Worm (Caenorhabditis elegans) whole organism, young adult: ENCODE data around the gene rpb-11.

Experiments used
- B0019.2 ChIP-seq: fragments of 200-800 bp; sonication (Bioruptor generic); conservative IDR thresholded peaks from 2 replicates; pipeline ENCODE4 v1.3.6; 2022; ENCODE audit warnings: missing genetic modification reagents, missing genetic modification characterization, missing compliant biosample characterization
- C06A6.2 ChIP-seq: fragments of 200-800 bp; sonication (Bioruptor generic); conservative IDR thresholded peaks from 2 replicates; pipeline ENCODE4 v1.3.6; 2022; ENCODE audit warnings: missing genetic modification characterization, missing compliant biosample characterization
- C17E4.6 ChIP-seq: fragments of 200-800 bp; sonication (Bioruptor generic); IDR thresholded peaks from 2 replicates; pipeline ENCODE4 v1.3.6; 2022; ENCODE audit warnings: missing genetic modification reagents, missing genetic modification characterization, missing compliant biosample characterization
- F23B12.7 ChIP-seq: sonication (generic microtip); optimal IDR thresholded peaks from 2 replicates; lab custom pipeline; 2017; ENCODE audit warnings: missing genetic modification characterization, mild to moderate bottlenecking, missing compliant biosample characterization, antibody characterized with exemption, moderate library complexity; ENCODE audit not compliant: insufficient read depth
- F52B5.7 ChIP-seq: sonication (generic microtip); optimal IDR thresholded peaks from 2 replicates; lab custom pipeline; 2016; ENCODE audit warnings: mild to moderate bottlenecking, missing genetic modification characterization, missing compliant biosample characterization
- Y95B8A.8 ChIP-seq: fragments of 200-800 bp; sonication (Bioruptor generic); IDR thresholded peaks from 2 replicates; pipeline ENCODE4 v1.3.6; 2022; ENCODE audit warnings: missing genetic modification reagents, missing genetic modification characterization, missing compliant biosample characterization
- ZK185.1 ChIP-seq: sonication (generic microtip); optimal IDR thresholded peaks from 2 replicates; lab custom pipeline; 2016; ENCODE audit warnings: mild to moderate bottlenecking, missing genetic modification characterization, missing compliant biosample characterization; ENCODE audit not compliant: poor library complexity, severe bottlenecking
- akir-1 ChIP-seq: fragments of 200-800 bp; sonication (Bioruptor generic); optimal IDR thresholded peaks from 2 replicates; lab custom pipeline; 2018; ENCODE audit warnings: mild to moderate bottlenecking, missing genetic modification characterization, moderate library complexity, missing compliant biosample characterization
- atf-7 ChIP-seq: sonication (generic microtip); optimal IDR thresholded peaks from 2 replicates; lab custom pipeline; 2017; ENCODE audit warnings: mild to moderate bottlenecking, missing genetic modification characterization, missing compliant biosample characterization
- cebp-1 ChIP-seq, 2 experiments: fragments of 200-800 bp in 1 of 2; sonication (Bioruptor generic) in 1 of 2; sonication (generic microtip) in 1 of 2; IDR thresholded peaks in 1 of 2; optimal IDR thresholded peaks in 1 of 2; 2 replicates each; pipeline versions ENCODE4 v1.3.6 to Lab custom; 2017 to 2022; ENCODE audit warnings: missing compliant biosample characterization in 2 of 2, missing genetic modification characterization in 2 of 2, mild to moderate bottlenecking in 1 of 2, missing genetic modification reagents in 1 of 2, moderate library complexity in 1 of 2
- ceh-100 ChIP-seq: fragments of 200-800 bp; sonication (Bioruptor generic); IDR thresholded peaks from 2 replicates; pipeline ENCODE4 v1.3.6; 2022; ENCODE audit warnings: missing genetic modification reagents, missing genetic modification characterization, missing compliant biosample characterization
- dpl-1 ChIP-seq: fragments of 150-350 bp; optimal IDR thresholded peaks from 2 replicates; lab custom pipeline; 2014; ENCODE audit warnings: missing biosample characterization, missing genetic modification reagents, missing genetic modification characterization
- egl-18 ChIP-seq: fragments of 200-800 bp; sonication (Bioruptor generic); IDR thresholded peaks from 2 replicates; pipeline ENCODE4 v1.3.6; 2022; ENCODE audit warnings: missing genetic modification reagents, missing genetic modification characterization, missing compliant biosample characterization
- egl-44 ChIP-seq: fragments of 200-800 bp; sonication (Bioruptor generic); IDR thresholded peaks from 2 replicates; pipeline ENCODE4 v1.3.6; 2022; ENCODE audit warnings: missing genetic modification reagents, missing genetic modification characterization, missing compliant biosample characterization
- hlh-26 ChIP-seq: fragments of 200-800 bp; sonication (Bioruptor generic); conservative IDR thresholded peaks from 2 replicates; pipeline ENCODE4 v1.3.6; 2022; ENCODE audit warnings: missing genetic modification reagents, missing genetic modification characterization, missing compliant biosample characterization
- hmg-1.2 ChIP-seq: fragments of 200-800 bp; sonication (Bioruptor generic); IDR thresholded peaks from 2 replicates; pipeline ENCODE4 v1.3.6; 2022; ENCODE audit warnings: missing genetic modification reagents, missing genetic modification characterization, missing compliant biosample characterization
- hsf-1 ChIP-seq: fragments of 200-800 bp; sonication (Bioruptor generic); IDR thresholded peaks from 2 replicates; pipeline ENCODE4 v1.3.6; 2022; ENCODE audit warnings: missing genetic modification reagents, missing genetic modification characterization, missing compliant biosample characterization
- lag-1 ChIP-seq: fragments of 200-800 bp; sonication (Bioruptor generic); IDR thresholded peaks from 2 replicates; pipeline ENCODE4 v1.3.6; 2022; ENCODE audit warnings: missing genetic modification reagents, missing genetic modification characterization, missing compliant biosample characterization
- let-607 ChIP-seq, 2 experiments: fragments of 200-800 bp in 1 of 2; sonication (Bioruptor generic) in 1 of 2; sonication (generic microtip) in 1 of 2; optimal IDR thresholded peaks; 2 replicates each; lab custom pipeline; 2016 to 2018; ENCODE audit warnings: mild to moderate bottlenecking in 2 of 2, missing compliant biosample characterization in 2 of 2, missing genetic modification characterization in 2 of 2, moderate library complexity in 2 of 2, missing genotype in 1 of 2
- lin-26 ChIP-seq: fragments of 200-800 bp; sonication (Bioruptor generic); IDR thresholded peaks from 2 replicates; pipeline ENCODE4 v1.3.6; 2022; ENCODE audit warnings: missing genetic modification reagents, missing genetic modification characterization, missing compliant biosample characterization
- lin-35 ChIP-seq, 3 experiments: fragments of 150-350 bp in 2 of 3; sonication (generic microtip) in 1 of 3; optimal IDR thresholded peaks; 2 replicates each; lab custom pipeline; 2014 to 2018; ENCODE audit warnings: missing biosample characterization in 3 of 3, missing genetic modification characterization in 3 of 3, missing genetic modification reagents in 3 of 3
- lsl-1 ChIP-seq: fragments of 200-800 bp; sonication (Bioruptor generic); optimal IDR thresholded peaks from 2 replicates; lab custom pipeline; 2018; ENCODE audit warnings: mild to moderate bottlenecking, missing genetic modification characterization, moderate library complexity, missing compliant biosample characterization
- lsy-27 ChIP-seq: sonication (generic microtip); optimal IDR thresholded peaks from 2 replicates; lab custom pipeline; 2017; ENCODE audit warnings: missing genetic modification characterization, mild to moderate bottlenecking, missing compliant biosample characterization, antibody characterized with exemption, missing genotype, borderline replicate concordance; ENCODE audit not compliant: insufficient read depth
- madf-10 ChIP-seq: sonication (generic microtip); optimal IDR thresholded peaks from 2 replicates; lab custom pipeline; 2016; ENCODE audit warnings: mild to moderate bottlenecking, missing genetic modification characterization, missing compliant biosample characterization
- madf-3 ChIP-seq: fragments of 200-800 bp; sonication (Bioruptor generic); IDR thresholded peaks from 2 replicates; pipeline ENCODE4 v1.3.6; 2022; ENCODE audit warnings: missing genetic modification reagents, missing genetic modification characterization, missing compliant biosample characterization
- madf-8 ChIP-seq: fragments of 200-800 bp; sonication (Bioruptor generic); conservative IDR thresholded peaks from 2 replicates; pipeline ENCODE4 v1.3.6; 2022; ENCODE audit warnings: missing genetic modification reagents, missing genetic modification characterization, missing compliant biosample characterization
- mes-4 ChIP-seq: sonication (generic microtip); optimal IDR thresholded peaks from 2 replicates; lab custom pipeline; 2016; ENCODE audit warnings: missing genotype, missing genetic modification characterization, missing compliant biosample characterization
- mxl-1 ChIP-seq: sonication (generic microtip); optimal IDR thresholded peaks from 2 replicates; lab custom pipeline; 2016; ENCODE audit warnings: missing genetic modification characterization, missing compliant biosample characterization
- nfya-1 ChIP-seq: sonication (generic microtip); optimal IDR thresholded peaks from 2 replicates; lab custom pipeline; 2017; ENCODE audit warnings: antibody characterized with exemption, missing compliant biosample characterization, missing genetic modification characterization, borderline replicate concordance; ENCODE audit not compliant: insufficient read depth
- nfya-2 ChIP-seq: fragments of 200-800 bp; sonication (Bioruptor generic); IDR thresholded peaks from 2 replicates; pipeline ENCODE4 v1.3.6; 2022; ENCODE audit warnings: missing genetic modification reagents, missing genetic modification characterization, missing compliant biosample characterization
- nhr-120 ChIP-seq: fragments of 200-800 bp; sonication (Bioruptor generic); IDR thresholded peaks from 2 replicates; pipeline ENCODE4 v1.3.6; 2022; ENCODE audit warnings: missing genetic modification characterization, missing compliant biosample characterization
- nhr-80 ChIP-seq: sonication (generic microtip); optimal IDR thresholded peaks from 2 replicates; lab custom pipeline; 2016; ENCODE audit warnings: missing genetic modification characterization, missing compliant biosample characterization
- pbrm-1 ChIP-seq: fragments of 200-800 bp; sonication (Bioruptor generic); IDR thresholded peaks from 2 replicates; pipeline ENCODE4 v1.3.6; 2022; ENCODE audit warnings: missing genetic modification reagents, missing genetic modification characterization, missing compliant biosample characterization
- pha-4 ChIP-seq: fragments of 150-350 bp; sonication (generic microtip); optimal IDR thresholded peaks from 2 replicates; lab custom pipeline; 2014; ENCODE audit warnings: missing biosample characterization, missing genetic modification reagents, missing genetic modification characterization
- sdz-38 ChIP-seq: sonication (generic microtip); optimal IDR thresholded peaks from 2 replicates; lab custom pipeline; 2016; ENCODE audit warnings: missing genotype, missing genetic modification characterization, missing compliant biosample characterization
- sea-2 ChIP-seq: fragments of 200-800 bp; sonication (Bioruptor generic); IDR thresholded peaks from 2 replicates; pipeline ENCODE4 v1.3.6; 2022; ENCODE audit warnings: missing genetic modification characterization, missing compliant biosample characterization
- snpc-3.4 ChIP-seq: sonication (generic microtip); optimal IDR thresholded peaks from 2 replicates; lab custom pipeline; 2017; ENCODE audit warnings: missing genetic modification characterization, mild to moderate bottlenecking, missing compliant biosample characterization, antibody characterized with exemption, moderate library complexity, missing genotype, missing genetic modification reagents
- snpc-4 ChIP-seq, 5 experiments: fragments of 150-350 bp in 1 of 5; sonication (generic microtip) in 4 of 5; optimal IDR thresholded peaks; 2 replicates each; lab custom pipeline; 2014 to 2018; ENCODE audit warnings: missing genetic modification characterization in 5 of 5, missing biosample characterization in 3 of 5, antibody characterized with exemption in 2 of 5, mild to moderate bottlenecking in 2 of 5, missing compliant biosample characterization in 2 of 5, missing genotype in 2 of 5, moderate library complexity in 2 of 5, missing genetic modification reagents in 1 of 5

The rpb-11 gene

DNA sequence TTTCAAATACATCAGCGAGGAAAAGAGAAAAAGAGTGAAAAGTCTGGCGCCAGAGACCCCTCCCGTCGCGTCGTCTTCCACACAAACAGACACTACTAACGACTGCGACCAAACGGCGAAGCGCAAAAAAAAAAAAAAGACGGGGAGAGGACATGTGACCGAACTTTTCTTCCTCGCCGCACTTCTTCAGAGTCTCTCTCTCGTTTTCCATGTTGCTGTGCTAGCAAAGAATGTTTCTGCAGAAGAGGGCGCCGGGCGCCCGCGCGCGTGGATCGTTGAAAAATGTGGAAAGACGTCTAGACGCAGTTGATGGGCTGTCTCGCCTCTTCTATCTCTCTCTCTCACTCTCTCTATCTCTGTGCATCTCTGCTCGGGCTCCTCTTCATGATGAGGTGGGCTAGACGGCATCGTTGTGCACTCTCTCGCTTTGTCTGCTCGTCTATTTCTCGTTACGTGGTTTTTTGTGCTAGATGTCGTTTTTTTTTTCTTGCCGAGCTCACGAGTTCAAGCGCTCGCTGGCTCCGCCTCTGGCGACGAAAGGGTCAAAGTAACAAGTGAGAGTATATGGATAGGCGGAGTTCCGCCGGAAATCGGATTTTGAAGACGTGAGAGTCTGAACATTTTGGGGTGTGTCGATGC lies 19.6 kb upstream of the rpb-11 start (continued):
- no peak for TF ChIP-seq hlh-26 (GFP tag; lab: Robert Waterston, UW)
- TF ChIP-seq dpl-1 (GFP tag; lab: Kevin White, UChicago), result no peak
- TF ChIP-seq sea-2 (GFP tag; lab: Robert Waterston, UW), result no peak
- TF ChIP-seq lag-1 (GFP tag; lab: Robert Waterston, UW), result 0 out of 2 replicates have a peak, but pooled peaks have one; percentile 58
- peak; percentile 33 for TF ChIP-seq pha-4 (tag; lab: Kevin White, UChicago)
- TF ChIP-seq Y95B8A.8, result no peak
- 0 out of 2 replicates have a peak, but pooled peaks have one; percentile 38 for TF ChIP-seq C17E4.6 (GFP tag; lab: Robert Waterston, UW)
- TF ChIP-seq lin-35 (GFP tag; optimal IDR thresholded peaks at IDR 0.05; lab: Kevin White, UChicago), result peak in 1 of 3 experiments; percentile 63
- 0 out of 2 replicates have a peak, but pooled peaks have one; percentile 22 for TF ChIP-seq hsf-1 (GFP tag; lab: Robert Waterston, UW)
- TF ChIP-seq egl-44, result 0 out of 2 replicates have a peak, but pooled peaks have one; percentile 76
- peak; percentile 77 for TF ChIP-seq pbrm-1
- no peak for TF ChIP-seq B0019.2 (GFP tag; lab: Robert Waterston, UW)
- TF ChIP-seq nhr-120 (GFP tag; lab: Robert Waterston, UW), result no peak
- TF ChIP-seq madf-8 (GFP tag; lab: Robert Waterston, UW), result no peak
- 0 out of 2 replicates have a peak, but pooled peaks have one; percentile 74 for TF ChIP-seq egl-18
- TF ChIP-seq snpc-3.4 (tag; lab: Kevin White, UChicago), result no peak
- no peak for TF ChIP-seq madf-3
- no peak for TF ChIP-seq lsl-1 (GFP tag; lab: Kevin White, UChicago)
- TF ChIP-seq madf-10 (tag; lab: Kevin White, UChicago), result peak; percentile 94
- peak; percentile 20 for TF ChIP-seq F23B12.7
- peak; percentile 74 for TF ChIP-seq ceh-100 (GFP tag; lab: Robert Waterston, UW)
- no peak for TF ChIP-seq mes-4 (tag; lab: Kevin White, UChicago)
- peak; percentile 17 for TF ChIP-seq akir-1 (GFP tag; lab: Kevin White, UChicago)
- TF ChIP-seq atf-7 (tag; lab: Kevin White, UChicago), result peak; percentile 97
- no peak for TF ChIP-seq lsy-27
- no peak for TF ChIP-seq nfya-2 (GFP tag; lab: Robert Waterston, UW)
- peak; percentile 17 to 81 for TF ChIP-seq let-607 (tag; optimal IDR thresholded peaks at IDR 0.05; lab: Kevin White, UChicago)
- no peak for TF ChIP-seq nfya-1 (tag; lab: Kevin White, UChicago)
- no peak for TF ChIP-seq F52B5.7 (tag; lab: Kevin White, UChicago)
- peak; percentile 84 for TF ChIP-seq C06A6.2 (GFP tag; lab: Robert Waterston, UW)

DNA sequence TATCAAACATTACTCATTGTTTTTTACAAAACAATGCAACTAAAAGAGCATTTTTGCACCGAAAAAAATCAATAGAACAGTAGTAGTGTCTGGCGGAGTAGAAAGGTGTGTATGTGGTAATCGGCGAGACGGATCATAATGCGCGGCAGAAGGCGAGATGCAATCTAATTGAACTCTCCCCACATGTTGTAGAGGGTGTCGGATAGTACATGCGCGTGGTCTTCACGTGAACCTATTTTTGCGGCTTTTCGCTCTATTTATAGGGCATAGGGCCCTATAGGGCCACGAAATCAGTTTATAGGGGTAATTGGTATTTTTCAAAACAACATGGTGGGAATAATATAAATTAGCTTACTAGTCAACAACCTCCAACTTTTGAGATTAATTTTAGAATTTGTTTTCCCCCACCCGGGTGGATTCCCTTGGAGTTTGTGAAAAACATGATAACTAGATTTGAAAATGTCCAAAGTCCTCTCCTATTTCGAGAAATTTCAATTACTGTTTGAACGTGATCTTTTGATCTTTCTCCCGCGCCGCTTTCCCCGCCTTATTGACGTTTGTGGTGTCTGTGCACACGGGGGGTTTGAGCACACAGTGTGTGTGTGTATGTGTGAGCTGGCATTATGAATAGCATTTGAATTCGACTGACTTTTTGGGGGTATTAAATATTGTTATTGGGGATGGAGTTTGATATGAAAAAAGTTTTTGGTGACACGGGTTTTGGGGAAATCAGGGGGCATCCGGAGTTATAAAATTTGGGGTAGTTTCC lies 16.9 kb upstream of the rpb-11 start:
- TF ChIP-seq let-607 (tag; optimal IDR thresholded peaks at IDR 0.05; lab: Kevin White, UChicago), result peak; percentile 5 to 27
- peak; percentile 32; the same call in 1 of the 2 replicates for TF ChIP-seq lin-26 (GFP tag; lab: Robert Waterston, UW)
- peak; percentile 74 for TF ChIP-seq nhr-80 (tag; lab: Kevin White, UChicago)
- TF ChIP-seq lsl-1 (GFP tag; lab: Kevin White, UChicago), result no peak
- no peak for TF ChIP-seq ceh-100 (GFP tag; lab: Robert Waterston, UW)
- no peak for TF ChIP-seq cebp-1 (GFP tag; IDR thresholded peaks at IDR 0.05; lab: Robert Waterston, UW)
- peak; percentile 32 for TF ChIP-seq cebp-1 (tag; optimal IDR thresholded peaks at IDR 0.05; lab: Kevin White, UChicago)
- no peak for TF ChIP-seq mxl-1 (tag; lab: Kevin White, UChicago)
- no peak for TF ChIP-seq snpc-4 (GFP tag; optimal IDR thresholded peaks at IDR 0.05; lab: Kevin White, UChicago)
- TF ChIP-seq snpc-4 (tag; optimal IDR thresholded peaks at IDR 0.05; lab: Kevin White, UChicago), result peak in 1 of 4 experiments; percentile 25
- no peak for TF ChIP-seq ZK185.1 (tag; lab: Kevin White, UChicago)
- no peak for TF ChIP-seq hmg-1.2 (GFP tag; lab: Robert Waterston, UW)
- TF ChIP-seq sdz-38 (tag; lab: Kevin White, UChicago), result no peak
- TF ChIP-seq, all 124 proteins: peak for 5
